Worm (Caenorhabditis elegans): ENCODE measurements around the gene F37C12.21.

The F37C12.21 gene

ce11 chrIII:7167568-7167937 lies 20.6 kb upstream of the F37C12.21 start, which contains the start of gene acs-4:
TSS of gene acs-4 (plus strand) at chrIII:7167838.
- no peak for TF ChIP-seq lir-1 (GFP tag; conservative IDR thresholded peaks at IDR 0.05)
- no peak for TF ChIP-seq ztf-6 (GFP tag; IDR thresholded peaks at IDR 0.05)
- no peak for TF ChIP-seq aptf-3 (GFP tag; IDR thresholded peaks at IDR 0.05)
- no peak for TF ChIP-seq tbp1 (GFP tag; optimal IDR thresholded peaks at IDR 0.05)
- TF ChIP-seq lag-1 (GFP tag; IDR thresholded peaks at IDR 0.05): no peak
- TF ChIP-seq somi-1 (GFP tag; optimal IDR thresholded peaks at IDR 0.05): no peak
- no peak for TF ChIP-seq attf-5 (GFP tag; optimal IDR thresholded peaks at IDR 0.05)

- TF ChIP-seq F23B12.7 (tag; optimal IDR thresholded peaks at IDR 0.05; ENCODE audit: insufficient read depth) (no peak), B0019.2 (GFP tag; conservative IDR thresholded peaks at IDR 0.05) (no peak), snpc-1.1 (tag; optimal IDR thresholded peaks at IDR 0.05; ENCODE audit: insufficient read depth) (no peak), zfh-2 (GFP tag; conservative IDR thresholded peaks at IDR 0.05) (no peak), mes-4 (tag; optimal IDR thresholded peaks at IDR 0.05) (no peak), B0035.1 (tag; optimal IDR thresholded peaks at IDR 0.05) (no peak), nfya-2 (GFP tag; IDR thresholded peaks at IDR 0.05) (no peak)
These were observed 18.1 kb upstream of the F37C12.21 start for ce11 chrIII:7170090-7170489.

- TF ChIP-seq Y79H2A.3 (GFP tag; conservative IDR thresholded peaks at IDR 0.05) (no peak), F52B5.7 (tag; optimal IDR thresholded peaks at IDR 0.05) (peak; percentile 8), sptf-2 (GFP tag; optimal IDR thresholded peaks at IDR 0.05) (no peak), dpff-1 (tag; optimal IDR thresholded peaks at IDR 0.05) (no peak), chd-7 (tag; optimal IDR thresholded peaks at IDR 0.05) (no peak), Y95B8A.8 (GFP tag; IDR thresholded peaks at IDR 0.05) (peak; percentile 54; the same call in 1 of the 2 replicates), hlh-12 (tag; optimal IDR thresholded peaks at IDR 0.05) (no peak), ekl-4 (GFP tag; IDR thresholded peaks at IDR 0.05) (peak; percentile 86), madf-3 (GFP tag; IDR thresholded peaks at IDR 0.05) (peak; percentile 46; the same call in 1 of the 2 replicates), ZK185.1 (tag; optimal IDR thresholded peaks at IDR 0.05; ENCODE audit: poor library complexity, severe bottlenecking) (no peak), ztf-25 (GFP tag; IDR thresholded peaks at IDR 0.05) (no peak), F33H1.4 (GFP tag; IDR thresholded peaks at IDR 0.05) (peak; percentile 49), ztf-26 (tag; optimal IDR thresholded peaks at IDR 0.05) (no peak), cebp-1 (GFP tag; IDR thresholded peaks at IDR 0.05) (no peak), cebp-1 (tag; optimal IDR thresholded peaks at IDR 0.05) (peak; percentile 54), sea-2 (GFP tag; IDR thresholded peaks at IDR 0.05) (no peak), fkh-3 (tag; optimal IDR thresholded peaks at IDR 0.05) (no peak), lin-26 (GFP tag; IDR thresholded peaks at IDR 0.05) (peak; percentile 78), ceh-79 (tag; optimal IDR thresholded peaks at IDR 0.05) (no peak), somi-1 (GFP tag; optimal IDR thresholded peaks at IDR 0.05) (no peak), aptf-3 (GFP tag; IDR thresholded peaks at IDR 0.05) (0 out of 2 replicates have a peak, but pooled peaks have one; percentile 10), hsf-1 (GFP tag; IDR thresholded peaks at IDR 0.05) (peak; percentile 65; the same call in 1 of the 2 replicates), snpc-3.4 (tag; optimal IDR thresholded peaks at IDR 0.05) (peak; percentile 3), mcd-1 (GFP tag; IDR thresholded peaks at IDR 0.05) (peak; percentile 41; the same call in 1 of the 2 replicates), hlh-26 (GFP tag; conservative IDR thresholded peaks at IDR 0.05) (no peak), F22D6.2 (tag; optimal IDR thresholded peaks at IDR 0.05) (no peak), Y56A3A.18 (GFP tag; IDR thresholded peaks at IDR 0.05) (peak; percentile 45; the same call in 1 of the 2 replicates), egl-44 (GFP tag; IDR thresholded peaks at IDR 0.05) (no peak), pha-4 (tag; optimal IDR thresholded peaks at IDR 0.05) (no peak), ceh-58 (GFP tag; IDR thresholded peaks at IDR 0.05) (no peak), F49E8.2 (tag; optimal IDR thresholded peaks at IDR 0.05; ENCODE audit: insufficient read depth) (peak; percentile 51), nfyb-1 (GFP tag; IDR thresholded peaks at IDR 0.05) (peak; percentile 50; the same call in 1 of the 2 replicates), nhr-120 (GFP tag; IDR thresholded peaks at IDR 0.05) (no peak), mes-4 (tag; optimal IDR thresholded peaks at IDR 0.05) (no peak), ztf-18 (tag; optimal IDR thresholded peaks at IDR 0.05) (peak; percentile 32)
These were observed 9.7 kb upstream of the F37C12.21 start for ce11 chrIII:7178497-7178896.

Measured in whole organism, young adult.